Worm (Caenorhabditis elegans): ENCODE data around the gene str-185.
A peak's percentile ranks its signal among the peaks of the same experiment; 100 is the strongest.

The str-185 gene

ce11 chrIV:4454330-4455173, 24.8 kb upstream of the str-185 start, which contains the start of gene R08C7.11 (continued):
- TF ChIP-seq nhr-77 (tag; optimal IDR thresholded peaks at IDR 0.05) (no peak), pqm-1 (tag; optimal IDR thresholded peaks at IDR 0.05) (no peak), lin-13 (GFP tag; optimal IDR thresholded peaks at IDR 0.05) (no peak), lim-7 (GFP tag; IDR thresholded peaks at IDR 0.05) (no peak), fos-1 (tag; optimal IDR thresholded peaks at IDR 0.05) (no peak), vab-7 (GFP tag; IDR thresholded peaks at IDR 0.05) (no peak), dpl-1 (GFP tag; optimal IDR thresholded peaks at IDR 0.05) (no peak), mes-2 (tag; optimal IDR thresholded peaks at IDR 0.05; ENCODE audit: poor library complexity, severe bottlenecking) (peak; percentile 37), lir-3 (tag; optimal IDR thresholded peaks at IDR 0.05) (no peak), lin-39 (tag; optimal IDR thresholded peaks at IDR 0.05) (no peak), zip-11 (GFP tag; IDR thresholded peaks at IDR 0.05) (no peak), nhr-102 (tag; optimal IDR thresholded peaks at IDR 0.05) (no peak), spr-3 (GFP tag; optimal IDR thresholded peaks at IDR 0.05) (no peak), jun-1 (tag; optimal IDR thresholded peaks at IDR 0.05) (no peak), cey-2 (tag; optimal IDR thresholded peaks at IDR 0.05; ENCODE audit: borderline replicate concordance, insufficient read depth) (no peak), hif-1 (tag; optimal IDR thresholded peaks at IDR 0.05) (no peak), nhr-237 (tag; optimal IDR thresholded peaks at IDR 0.05) (no peak), mdt-29 (GFP tag; IDR thresholded peaks at IDR 0.05) (no peak), daf-16 (GFP tag; optimal IDR thresholded peaks at IDR 0.05) (no peak), daf-16 (tag; optimal IDR thresholded peaks at IDR 0.05) (peak; percentile 5), hlh-11 (tag; optimal IDR thresholded peaks at IDR 0.05) (peak; percentile 33), ctbp-1 (GFP tag; IDR thresholded peaks at IDR 0.05) (no peak), hlh-30 (tag; optimal IDR thresholded peaks at IDR 0.05; ENCODE audit: insufficient read depth) (peak; percentile 6), attf-4 (tag; optimal IDR thresholded peaks at IDR 0.05) (no peak), lin-29 (GFP tag; IDR thresholded peaks at IDR 0.05) (no peak), gei-8 (GFP tag; optimal IDR thresholded peaks at IDR 0.05) (no peak), ceh-62 (tag; optimal IDR thresholded peaks at IDR 0.05) (no peak), egl-27 (tag; optimal IDR thresholded peaks at IDR 0.05) (no peak), zfp-2 (tag; optimal IDR thresholded peaks at IDR 0.05) (no peak), tra-1 (GFP tag; IDR thresholded peaks at IDR 0.05) (no peak), duxl-1 (tag; optimal IDR thresholded peaks at IDR 0.05; ENCODE audit: poor library complexity) (no peak), mxl-3 (GFP tag; optimal IDR thresholded peaks at IDR 0.05) (peak; percentile 40), daf-19 (GFP tag; conservative IDR thresholded peaks at IDR 0.05) (no peak), lin-1 (GFP tag; IDR thresholded peaks at IDR 0.05) (no peak), ceh-32 (tag; optimal IDR thresholded peaks at IDR 0.05; ENCODE audit: poor library complexity) (no peak), Y48G9A.11 (GFP tag; IDR thresholded peaks at IDR 0.05) (no peak), mxl-2 (GFP tag; conservative IDR thresholded peaks at IDR 0.05) (no peak)

- no peak for TF ChIP-seq ceh-62 (tag; optimal IDR thresholded peaks at IDR 0.05)
- TF ChIP-seq F37D6.2 (tag; optimal IDR thresholded peaks at IDR 0.05): no peak
- no peak for TF ChIP-seq fos-1 (tag; optimal IDR thresholded peaks at IDR 0.05)
- no peak for TF ChIP-seq F10B5.3 (tag; optimal IDR thresholded peaks at IDR 0.05)
- no peak for TF ChIP-seq pqm-1 (tag; optimal IDR thresholded peaks at IDR 0.05)
- no peak for TF ChIP-seq rbr-2 (tag; optimal IDR thresholded peaks at IDR 0.05)
- no peak for TF ChIP-seq ZK337.2 (GFP tag; IDR thresholded peaks at IDR 0.05)
- TF ChIP-seq aly-2 (tag; optimal IDR thresholded peaks at IDR 0.05): no peak
- no peak for TF ChIP-seq spr-1 (tag; optimal IDR thresholded peaks at IDR 0.05)
- TF ChIP-seq pha-4 (GFP tag; IDR thresholded peaks at IDR 0.05): no peak
- no peak for TF ChIP-seq pha-4 (tag; optimal IDR thresholded peaks at IDR 0.05)
Measured at ce11 chrIV:4451576-4451975, 21.8 kb upstream of the str-185 start, which contains the start of gene R08C7.1. TSS of gene R08C7.1 (plus strand) at chrIV:4451876.
